Worm (Caenorhabditis elegans) whole organism, young adult: ENCODE data around the gene math-38.

Experiments used
- B0261.1 ChIP-seq: sonication (generic microtip); optimal IDR thresholded peaks from 2 replicates; lab custom pipeline; 2016; ENCODE audit warnings: mild to moderate bottlenecking, missing genetic modification characterization, moderate library complexity, missing compliant biosample characterization
- C06A6.2 ChIP-seq: fragments of 200-800 bp; sonication (Bioruptor generic); conservative IDR thresholded peaks from 2 replicates; pipeline ENCODE4 v1.3.6; 2022; ENCODE audit warnings: missing genetic modification characterization, missing compliant biosample characterization
- D2030.7 ChIP-seq: fragments of 200-800 bp; sonication (Bioruptor generic); IDR thresholded peaks from 2 replicates; pipeline ENCODE4 v1.3.6; 2022; ENCODE audit warnings: missing genetic modification reagents, missing genetic modification characterization, missing compliant biosample characterization
- F33H1.4 ChIP-seq: fragments of 200-800 bp; sonication (Bioruptor generic); IDR thresholded peaks from 2 replicates; pipeline ENCODE4 v1.3.6; 2022; ENCODE audit warnings: missing genetic modification reagents, missing genetic modification characterization, missing compliant biosample characterization
- F39B2.1 ChIP-seq: fragments of 200-800 bp; sonication (Bioruptor generic); IDR thresholded peaks from 2 replicates; pipeline ENCODE4 v1.3.6; 2022; ENCODE audit warnings: missing genetic modification reagents, missing genetic modification characterization, missing compliant biosample characterization
- F55B11.4 ChIP-seq: sonication (generic microtip); optimal IDR thresholded peaks from 2 replicates; lab custom pipeline; 2016; ENCODE audit warnings: missing compliant biosample characterization, missing genetic modification characterization, borderline replicate concordance; ENCODE audit not compliant: insufficient read depth
- T07F8.4 ChIP-seq: sonication (generic microtip); optimal IDR thresholded peaks from 2 replicates; lab custom pipeline; 2016; ENCODE audit warnings: mild to moderate bottlenecking, missing genetic modification characterization, moderate library complexity, missing compliant biosample characterization
- Y79H2A.3 ChIP-seq: fragments of 200-800 bp; sonication (Bioruptor generic); conservative IDR thresholded peaks from 2 replicates; pipeline ENCODE4 v1.3.6; 2022; ENCODE audit warnings: missing genetic modification reagents, missing genetic modification characterization, missing compliant biosample characterization
- Y95B8A.8 ChIP-seq: fragments of 200-800 bp; sonication (Bioruptor generic); IDR thresholded peaks from 2 replicates; pipeline ENCODE4 v1.3.6; 2022; ENCODE audit warnings: missing genetic modification reagents, missing genetic modification characterization, missing compliant biosample characterization
- cebp-1 ChIP-seq, 2 experiments: fragments of 200-800 bp in 1 of 2; sonication (Bioruptor generic) in 1 of 2; sonication (generic microtip) in 1 of 2; IDR thresholded peaks in 1 of 2; optimal IDR thresholded peaks in 1 of 2; 2 replicates each; pipeline versions ENCODE4 v1.3.6 to Lab custom; 2017 to 2022; ENCODE audit warnings: missing compliant biosample characterization in 2 of 2, missing genetic modification characterization in 2 of 2, mild to moderate bottlenecking in 1 of 2, missing genetic modification reagents in 1 of 2, moderate library complexity in 1 of 2
- ceh-100 ChIP-seq: fragments of 200-800 bp; sonication (Bioruptor generic); IDR thresholded peaks from 2 replicates; pipeline ENCODE4 v1.3.6; 2022; ENCODE audit warnings: missing genetic modification reagents, missing genetic modification characterization, missing compliant biosample characterization
- ceh-79 ChIP-seq: sonication (generic microtip); optimal IDR thresholded peaks from 2 replicates; lab custom pipeline; 2017; ENCODE audit warnings: mild to moderate bottlenecking, missing genetic modification characterization, missing compliant biosample characterization
- dox-1 ChIP-seq: fragments of 200-800 bp; sonication (Bioruptor generic); IDR thresholded peaks from 2 replicates; pipeline ENCODE4 v1.3.6; 2022; ENCODE audit warnings: missing genetic modification reagents, missing genetic modification characterization, missing compliant biosample characterization
- dpff-1 ChIP-seq: sonication (generic microtip); optimal IDR thresholded peaks from 2 replicates; lab custom pipeline; 2017; ENCODE audit warnings: mild to moderate bottlenecking, missing genetic modification characterization, missing compliant biosample characterization
- egl-44 ChIP-seq: fragments of 200-800 bp; sonication (Bioruptor generic); IDR thresholded peaks from 2 replicates; pipeline ENCODE4 v1.3.6; 2022; ENCODE audit warnings: missing genetic modification reagents, missing genetic modification characterization, missing compliant biosample characterization
- ets-4 ChIP-seq: fragments of 200-800 bp; sonication (Bioruptor generic); optimal IDR thresholded peaks from 2 replicates; lab custom pipeline; 2018; ENCODE audit warnings: mild to moderate bottlenecking, missing genetic modification characterization, missing compliant biosample characterization
- fkh-3 ChIP-seq: sonication (generic microtip); optimal IDR thresholded peaks from 2 replicates; lab custom pipeline; 2016; ENCODE audit warnings: mild to moderate bottlenecking, missing genetic modification characterization, missing compliant biosample characterization
- gei-17 ChIP-seq: fragments of 200-800 bp; sonication (Bioruptor generic); optimal IDR thresholded peaks from 2 replicates; lab custom pipeline; 2018; ENCODE audit warnings: mild to moderate bottlenecking, missing genetic modification characterization, missing compliant biosample characterization
- hsf-1 ChIP-seq: fragments of 200-800 bp; sonication (Bioruptor generic); IDR thresholded peaks from 2 replicates; pipeline ENCODE4 v1.3.6; 2022; ENCODE audit warnings: missing genetic modification reagents, missing genetic modification characterization, missing compliant biosample characterization
- lag-1 ChIP-seq: fragments of 200-800 bp; sonication (Bioruptor generic); IDR thresholded peaks from 2 replicates; pipeline ENCODE4 v1.3.6; 2022; ENCODE audit warnings: missing genetic modification reagents, missing genetic modification characterization, missing compliant biosample characterization
- lin-26 ChIP-seq: fragments of 200-800 bp; sonication (Bioruptor generic); IDR thresholded peaks from 2 replicates; pipeline ENCODE4 v1.3.6; 2022; ENCODE audit warnings: missing genetic modification reagents, missing genetic modification characterization, missing compliant biosample characterization
- lin-54 ChIP-seq: fragments of 200-800 bp; sonication (Bioruptor generic); optimal IDR thresholded peaks from 2 replicates; lab custom pipeline; 2018; ENCODE audit warnings: mild to moderate bottlenecking, missing genetic modification characterization, missing compliant biosample characterization
- nhr-179 ChIP-seq: sonication (generic microtip); optimal IDR thresholded peaks from 2 replicates; lab custom pipeline; 2016; ENCODE audit warnings: mild to moderate bottlenecking, missing genetic modification characterization, missing compliant biosample characterization
- nhr-80 ChIP-seq: sonication (generic microtip); optimal IDR thresholded peaks from 2 replicates; lab custom pipeline; 2016; ENCODE audit warnings: missing genetic modification characterization, missing compliant biosample characterization
- pbrm-1 ChIP-seq: fragments of 200-800 bp; sonication (Bioruptor generic); IDR thresholded peaks from 2 replicates; pipeline ENCODE4 v1.3.6; 2022; ENCODE audit warnings: missing genetic modification reagents, missing genetic modification characterization, missing compliant biosample characterization
- rcor-1 ChIP-seq: fragments of 200-800 bp; sonication (Bioruptor generic); IDR thresholded peaks from 2 replicates; pipeline ENCODE4 v1.3.6; 2022; ENCODE audit warnings: missing genetic modification reagents, missing genetic modification characterization, missing compliant biosample characterization
- rec-8 ChIP-seq, 2 experiments: sonication (generic microtip); optimal IDR thresholded peaks; 2 replicates each; lab custom pipeline; 2016; ENCODE audit warnings: mild to moderate bottlenecking in 2 of 2, missing genetic modification characterization in 2 of 2, missing genetic modification reagents in 2 of 2, missing genotype in 2 of 2, missing biosample characterization in 1 of 2, missing compliant biosample characterization in 1 of 2, moderate library complexity in 1 of 2
- rpc-1 ChIP-seq, 2 experiments: fragments of 150-350 bp in 1 of 2; sonication (generic microtip) in 1 of 2; optimal IDR thresholded peaks; 2 replicates each; lab custom pipeline; 2014 to 2018; ENCODE audit warnings: missing biosample characterization in 1 of 2, missing genetic modification characterization in 1 of 2, missing genetic modification reagents in 1 of 2, missing genotype in 1 of 2
- tbp1 ChIP-seq: fragments of 200-800 bp; sonication (Bioruptor generic); optimal IDR thresholded peaks from 2 replicates; lab custom pipeline; 2018; ENCODE audit warnings: mild to moderate bottlenecking, missing genetic modification characterization, missing compliant biosample characterization
- xnd-1 ChIP-seq: sonication (generic microtip); optimal IDR thresholded peaks from 2 replicates; lab custom pipeline; 2016; ENCODE audit warnings: missing genotype, missing genetic modification reagents, missing genetic modification characterization, missing compliant biosample characterization
- ztf-25 ChIP-seq: fragments of 200-800 bp; sonication (Bioruptor generic); IDR thresholded peaks from 2 replicates; pipeline ENCODE4 v1.3.6; 2022; ENCODE audit warnings: missing genetic modification reagents, missing genetic modification characterization, missing compliant biosample characterization

math-38 gene

DNA sequence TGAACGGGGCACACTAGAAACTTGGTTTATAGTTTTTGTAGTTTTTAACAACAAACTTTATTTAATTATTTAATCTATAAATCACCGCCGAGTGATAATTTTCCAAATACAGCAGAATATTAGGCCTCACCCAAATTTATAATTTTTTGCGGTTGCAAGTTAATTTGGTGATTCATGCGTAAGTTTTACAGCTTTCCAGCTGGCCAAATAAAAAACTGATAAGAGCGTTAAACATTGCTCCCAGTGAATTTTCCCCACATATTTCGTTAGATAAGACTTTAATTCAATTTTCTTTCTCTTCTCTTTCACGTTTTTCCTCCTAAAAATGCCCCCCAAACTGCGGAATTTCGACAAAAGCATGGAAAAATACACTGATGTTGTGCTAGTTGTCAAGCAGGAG, 21.7 kb upstream of the math-38 start, which contains the start of gene bath-47:
bath-47 (plus strand) TSS at position 305 of the 400 bp plus-strand sequence.
- TF ChIP-seq D2030.7 (no peak), egl-44 (GFP tag; lab: Robert Waterston, UW) (no peak), F55B11.4 (no peak), pbrm-1 (GFP tag; lab: Robert Waterston, UW) (no peak)

DNA sequence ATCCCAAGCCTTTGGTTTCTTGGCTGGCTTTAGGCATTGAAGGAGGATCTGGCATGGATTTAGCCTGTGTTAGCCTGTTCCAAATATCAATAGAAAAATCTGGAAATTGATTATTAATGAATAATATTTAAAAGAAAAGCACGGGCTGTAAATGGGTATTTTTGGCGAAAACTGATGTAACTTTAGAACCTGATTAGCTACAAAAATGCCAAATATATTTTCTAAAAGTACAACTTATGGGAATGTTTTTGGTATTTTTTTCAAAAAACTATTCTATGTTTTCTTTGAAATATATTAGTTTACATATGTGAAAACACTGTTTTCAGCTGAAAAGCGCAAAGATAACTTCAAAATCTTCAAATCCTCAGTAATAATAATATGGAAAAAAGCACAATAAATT, 20.9 kb upstream of the math-38 start, which contains the start of gene bath-26:
bath-26 (minus strand) TSS at position 101 of the 400 bp plus-strand sequence.
- TF ChIP-seq cebp-1 (GFP tag; IDR thresholded peaks at IDR 0.05; lab: Robert Waterston, UW): no peak
- no peak for TF ChIP-seq cebp-1 (tag; optimal IDR thresholded peaks at IDR 0.05; lab: Kevin White, UChicago)
- no peak for TF ChIP-seq C06A6.2 (GFP tag; lab: Robert Waterston, UW)
- no peak for TF ChIP-seq Y79H2A.3 (GFP tag; lab: Robert Waterston, UW)
- no peak for TF ChIP-seq dpff-1 (tag; lab: Kevin White, UChicago)
- no peak for TF ChIP-seq lin-54 (GFP tag; lab: Kevin White, UChicago)
- no peak for TF ChIP-seq fkh-3
- TF ChIP-seq nhr-179 (tag; lab: Kevin White, UChicago): no peak
- no peak for TF ChIP-seq F39B2.1
- TF ChIP-seq ceh-100 (GFP tag; lab: Robert Waterston, UW): no peak
- no peak for TF ChIP-seq T07F8.4

DNA sequence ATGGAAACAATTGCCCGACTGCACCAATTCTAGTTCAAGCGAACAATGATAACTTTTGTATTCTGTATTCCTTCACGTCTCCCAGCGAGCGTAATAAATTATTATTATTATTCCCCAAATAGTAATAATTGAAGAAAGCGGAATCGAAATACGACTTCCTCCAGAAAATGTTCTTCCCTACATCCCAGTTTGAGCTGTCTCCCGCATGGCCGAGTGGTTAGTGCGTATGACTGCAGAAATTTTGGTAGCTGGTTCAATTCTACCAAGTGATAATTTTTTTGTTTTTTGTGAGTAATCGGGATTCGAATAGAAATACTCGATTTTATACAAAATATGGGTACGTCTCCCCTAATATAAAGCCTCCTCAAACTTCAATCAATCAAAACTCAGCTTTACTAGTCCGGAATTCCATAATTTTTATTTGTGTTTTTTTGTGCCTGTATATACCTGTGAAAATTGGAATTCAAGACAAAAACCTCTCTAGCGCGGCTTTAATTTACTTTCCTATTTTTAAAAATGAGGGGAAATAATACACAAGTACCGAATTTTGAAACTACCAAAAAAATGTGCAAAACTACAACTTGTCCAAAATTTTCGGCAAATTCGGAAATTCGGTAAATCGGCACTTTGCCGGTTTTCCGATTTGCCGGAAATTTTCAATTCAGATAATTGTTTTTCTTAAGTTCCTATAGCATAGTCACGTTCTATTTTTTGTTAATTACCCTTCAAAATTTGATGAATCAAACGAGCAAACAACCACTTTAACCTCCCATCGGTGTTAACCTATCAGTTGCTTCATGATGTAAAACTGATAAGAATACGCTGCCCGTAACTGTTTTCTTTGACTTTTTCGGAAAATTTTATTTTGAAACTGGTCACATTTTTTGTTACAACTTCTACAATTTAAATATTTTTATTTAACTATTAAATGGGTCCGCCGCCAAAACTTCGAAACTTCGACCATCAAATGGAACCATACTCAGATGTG, 17.6 kb upstream of the math-38 start, which contains the start of gene bath-46:
bath-46 (plus strand) TSS at position 806 of the 988 bp plus-strand sequence.
- TF ChIP-seq lin-26 (GFP tag; lab: Robert Waterston, UW): peak; percentile 77
- peak; percentile 11 for TF ChIP-seq rpc-1 (optimal IDR thresholded peaks at IDR 0.05; lab: Kevin White, UChicago)
- TF ChIP-seq rpc-1 (tag; optimal IDR thresholded peaks at IDR 0.05; lab: Kevin White, UChicago): peak; percentile 61
- peak; percentile 59 for TF ChIP-seq B0261.1
- no peak for TF ChIP-seq F33H1.4 (GFP tag; lab: Robert Waterston, UW)
- TF ChIP-seq ets-4 (GFP tag; lab: Kevin White, UChicago): no peak
- TF ChIP-seq lag-1 (GFP tag; lab: Robert Waterston, UW): no peak
- TF ChIP-seq Y95B8A.8: 0 out of 2 replicates have a peak, but pooled peaks have one; percentile 46
- TF ChIP-seq hsf-1: no peak
- no peak for TF ChIP-seq rec-8 (tag; optimal IDR thresholded peaks at IDR 0.05; lab: Kevin White, UChicago)
- TF ChIP-seq tbp1 (GFP tag; lab: Kevin White, UChicago): peak; percentile 84
- 0 out of 2 replicates have a peak, but pooled peaks have one; percentile 8 for TF ChIP-seq rcor-1 (GFP tag; lab: Robert Waterston, UW)
- TF ChIP-seq dox-1 (GFP tag; lab: Robert Waterston, UW): 0 out of 2 replicates have a peak, but pooled peaks have one; percentile 24
- TF ChIP-seq ztf-25 (GFP tag; lab: Robert Waterston, UW): 0 out of 2 replicates have a peak, but pooled peaks have one; percentile 69
- no peak for TF ChIP-seq gei-17 (GFP tag; lab: Kevin White, UChicago)
- peak; percentile 38 for TF ChIP-seq nhr-80 (tag; lab: Kevin White, UChicago)

DNA sequence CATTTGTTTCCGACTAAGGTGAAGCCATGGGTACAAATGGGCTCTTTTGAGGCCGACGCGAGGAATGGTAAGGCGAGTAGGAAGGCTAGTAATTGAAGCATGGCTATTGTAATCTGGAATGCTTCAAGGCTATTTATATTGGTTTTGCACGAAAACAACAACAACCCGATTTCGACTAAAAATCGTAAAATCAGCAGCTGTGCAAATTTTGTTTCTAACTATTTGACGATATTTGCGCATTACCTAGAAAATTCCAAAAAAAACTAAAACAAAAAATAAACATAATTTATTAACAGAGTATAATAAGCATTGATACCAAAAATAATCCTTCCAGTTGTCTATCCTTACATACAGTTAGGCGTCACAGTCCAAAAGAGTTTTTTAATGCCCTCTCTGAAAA, 15.4 kb upstream of the math-38 start, which contains the start of gene clec-20:
clec-20 (minus strand) TSS at position 101 of the 400 bp plus-strand sequence.
- no peak for TF ChIP-seq xnd-1 (tag; lab: Kevin White, UChicago)
- no peak for TF ChIP-seq ceh-79 (tag; lab: Kevin White, UChicago)
